Fruit fly (Drosophila melanogaster) whole organism, embryonic: ENCODE results near the gene Epp.

ENCODE experiments used
- BEAF-32 ChIP-seq: fragments of 200-800 bp; sonication (Bioruptor generic); optimal IDR thresholded peaks from 3 replicates; lab custom pipeline; 2017; ENCODE audit warnings: missing biosample characterization, missing genetic modification characterization, mild to moderate bottlenecking, moderate library complexity, missing genetic modification reagents
- BtbVII ChIP-seq: fragments of 200-800 bp; sonication (Bioruptor generic); optimal IDR thresholded peaks from 3 replicates; lab custom pipeline; 2017; ENCODE audit warnings: missing biosample characterization, mild to moderate bottlenecking, missing genetic modification characterization
- CG10431 ChIP-seq: fragments of 200-800 bp; sonication (Bioruptor generic); optimal IDR thresholded peaks from 3 replicates; lab custom pipeline; 2018; ENCODE audit warnings: missing biosample characterization, mild to moderate bottlenecking, missing genetic modification characterization
- CG11560 ChIP-seq: fragments of 200-800 bp; sonication (Bioruptor generic); IDR thresholded peaks from 3 replicates; pipeline ENCODE4 v1.3.6; 2022; ENCODE audit warnings: missing biosample characterization, missing genetic modification characterization
- CG13894 ChIP-seq: fragments of 200-800 bp; sonication (Bioruptor generic); optimal IDR thresholded peaks from 3 replicates; lab custom pipeline; 2018; ENCODE audit warnings: missing biosample characterization, mild to moderate bottlenecking, missing genetic modification characterization, moderate library complexity
- CG14965 ChIP-seq: fragments of 200-800 bp; sonication (Bioruptor generic); optimal IDR thresholded peaks from 2 replicates; lab custom pipeline; 2016; ENCODE audit warnings: missing biosample characterization, missing genetic modification characterization, borderline replicate concordance
- CG16863 ChIP-seq: fragments of 200-800 bp; sonication (Bioruptor generic); optimal IDR thresholded peaks from 3 replicates; lab custom pipeline; 2016; ENCODE audit warnings: missing biosample characterization, missing genetic modification characterization
- CG17912 ChIP-seq: fragments of 200-800 bp; sonication (Bioruptor generic); optimal IDR thresholded peaks from 2 replicates; lab custom pipeline; 2018; ENCODE audit warnings: missing biosample characterization, mild to moderate bottlenecking, missing genetic modification characterization
- CG18764 ChIP-seq: fragments of 200-800 bp; sonication (Bioruptor generic); optimal IDR thresholded peaks from 3 replicates; lab custom pipeline; 2016; ENCODE audit warnings: missing biosample characterization, missing genetic modification characterization
- CG2116 ChIP-seq: fragments of 200-800 bp; sonication (Bioruptor generic); optimal IDR thresholded peaks from 3 replicates; lab custom pipeline; 2018; ENCODE audit warnings: missing biosample characterization, mild to moderate bottlenecking, missing genetic modification characterization
- CG30020 ChIP-seq: fragments of 200-800 bp; optimal IDR thresholded peaks from 2 replicates; lab custom pipeline; 2019; ENCODE audit warnings: missing biosample characterization, mild to moderate bottlenecking, missing genetic modification characterization, moderate library complexity
- CG3065 ChIP-seq: fragments of 200-800 bp; sonication (Bioruptor generic); optimal IDR thresholded peaks from 2 replicates; lab custom pipeline; 2016; ENCODE audit warnings: missing biosample characterization, missing genetic modification characterization
- CG31224 ChIP-seq: fragments of 200-800 bp; sonication (Bioruptor generic); IDR thresholded peaks from 2 replicates; pipeline ENCODE4 v1.3.6; 2022; ENCODE audit warnings: missing biosample characterization, missing genetic modification characterization
- CG32772 ChIP-seq: fragments of 200-800 bp; sonication (Bioruptor generic); IDR thresholded peaks from 2 replicates; pipeline ENCODE4 v1.3.6; 2022; ENCODE audit warnings: missing biosample characterization, missing genetic modification characterization
- CG4424 ChIP-seq: fragments of 200-800 bp; sonication (Bioruptor generic); optimal IDR thresholded peaks from 3 replicates; lab custom pipeline; 2016; ENCODE audit warnings: missing biosample characterization, missing genetic modification characterization
- CG6272 ChIP-seq: fragments of 200-800 bp; sonication (Bioruptor generic); IDR thresholded peaks from 2 replicates; pipeline ENCODE4 v1.3.6; 2022; ENCODE audit warnings: missing biosample characterization, missing genetic modification characterization
- CG6689 ChIP-seq: fragments of 200-800 bp; sonication (Bioruptor generic); IDR thresholded peaks from 2 replicates; pipeline ENCODE4 v1.3.6; 2022; ENCODE audit warnings: missing biosample characterization, missing genetic modification characterization
- CG6813 ChIP-seq: fragments of 200-800 bp; sonication (Bioruptor generic); optimal IDR thresholded peaks from 2 replicates; lab custom pipeline; 2017; ENCODE audit warnings: missing biosample characterization, missing genetic modification characterization, mild to moderate bottlenecking, moderate library complexity, missing genetic modification reagents
- CG7987 ChIP-seq: fragments of 200-800 bp; sonication (Bioruptor generic); optimal IDR thresholded peaks from 2 replicates; lab custom pipeline; 2018; ENCODE audit warnings: missing biosample characterization, mild to moderate bottlenecking, missing genetic modification characterization, moderate library complexity
- Camta ChIP-seq: fragments of 200-800 bp; sonication (Bioruptor generic); optimal IDR thresholded peaks from 2 replicates; lab custom pipeline; 2016; ENCODE audit warnings: missing biosample characterization, missing genetic modification characterization
- Drgx ChIP-seq: fragments of 200-800 bp; sonication (Bioruptor generic); IDR thresholded peaks from 2 replicates; pipeline ENCODE4 v1.3.6; 2022; ENCODE audit warnings: missing biosample characterization, missing genetic modification characterization
- E2f1 ChIP-seq: fragments of 200-800 bp; sonication (Bioruptor generic); IDR thresholded peaks from 2 replicates; pipeline ENCODE4 v1.3.6; 2022; ENCODE audit warnings: missing biosample characterization, missing genetic modification characterization
- ERR ChIP-seq: fragments of 200-800 bp; sonication (Bioruptor generic); optimal IDR thresholded peaks from 2 replicates; lab custom pipeline; 2016; ENCODE audit warnings: missing biosample characterization, missing genetic modification characterization
- Ets65A ChIP-seq: fragments of 200-800 bp; sonication (Bioruptor generic); peaks from one replicate; lab custom pipeline; 2016; ENCODE audit warnings: missing biosample characterization, missing genetic modification characterization
- GATAe ChIP-seq: fragments of 200-800 bp; sonication (Bioruptor generic); conservative IDR thresholded peaks from 2 replicates; pipeline ENCODE4 v1.3.6; 2022; ENCODE audit warnings: missing biosample characterization, missing genetic modification characterization
- Gsc ChIP-seq: fragments of 200-800 bp; sonication (Bioruptor generic); IDR thresholded peaks from 2 replicates; pipeline ENCODE4 v1.3.6; 2022; ENCODE audit warnings: missing biosample characterization, missing genetic modification characterization
- HLH54F ChIP-seq: fragments of 200-800 bp; sonication (Bioruptor generic); optimal IDR thresholded peaks from 3 replicates; lab custom pipeline; 2016; ENCODE audit warnings: missing biosample characterization, missing genetic modification characterization
- Hr39 ChIP-seq: fragments of >200 bp; optimal IDR thresholded peaks from 2 replicates; lab custom pipeline; 2017
- Hr78 ChIP-seq, 2 experiments: fragments of 200-800 bp in 1 of 2; fragments of >200 bp in 1 of 2; sonication (Bioruptor generic) in 1 of 2; optimal IDR thresholded peaks; 2 replicates each; lab custom pipeline; 2017 to 2019; ENCODE audit warnings: missing biosample characterization in 2 of 2, missing genetic modification characterization in 2 of 2, mild to moderate bottlenecking in 1 of 2, moderate library complexity in 1 of 2
- MTF-1 ChIP-seq: fragments of 200-800 bp; sonication (Bioruptor generic); optimal IDR thresholded peaks from 2 replicates; lab custom pipeline; 2018; ENCODE audit warnings: missing biosample characterization, mild to moderate bottlenecking, missing genetic modification characterization, borderline replicate concordance
- Nf-YA ChIP-seq: fragments of 200-800 bp; sonication (Bioruptor generic); IDR thresholded peaks from 2 replicates; pipeline ENCODE4 v1.3.6; 2022; ENCODE audit warnings: missing biosample characterization, missing genetic modification characterization
- Opbp ChIP-seq: fragments of 200-800 bp; sonication (Bioruptor generic); IDR thresholded peaks from 3 replicates; pipeline ENCODE4 v1.3.6; 2022; ENCODE audit warnings: missing biosample characterization, missing genetic modification characterization; ENCODE audit not compliant: partially characterized antibody
- Scr ChIP-seq: fragments of 200-800 bp; sonication (Bioruptor generic); IDR thresholded peaks from 2 replicates; pipeline ENCODE4 v1.3.6; 2022; ENCODE audit warnings: missing biosample characterization, missing genetic modification characterization; ENCODE audit not compliant: partially characterized antibody
- Sin3A ChIP-seq: fragments of >200 bp; optimal IDR thresholded peaks from 2 replicates; lab custom pipeline; 2018
- Stat92E ChIP-seq, 3 experiments: fragments of >200 bp in 2 of 3; fragments of 200-800 bp in 1 of 3; sonication (Bioruptor generic) in 1 of 3; optimal IDR thresholded peaks; 2 replicates each; lab custom pipeline; 2017 to 2019; ENCODE audit warnings: missing biosample characterization in 3 of 3, missing genetic modification characterization in 3 of 3, mild to moderate bottlenecking in 1 of 3, moderate library complexity in 1 of 3
- Usf ChIP-seq: fragments of 200-800 bp; sonication (Bioruptor generic); optimal IDR thresholded peaks from 2 replicates; lab custom pipeline; 2017; ENCODE audit warnings: missing genotype, missing biosample characterization, missing genetic modification characterization
- aop ChIP-seq: fragments of 200-800 bp; sonication (Bioruptor generic); IDR thresholded peaks from 2 replicates; pipeline ENCODE4 v1.3.6; 2022; ENCODE audit warnings: missing biosample characterization, missing genetic modification characterization
- bigmax ChIP-seq: fragments of 200-800 bp; sonication (Bioruptor generic); optimal IDR thresholded peaks from 2 replicates; lab custom pipeline; 2018; ENCODE audit warnings: missing biosample characterization, mild to moderate bottlenecking, missing genetic modification characterization
- dmrt11E ChIP-seq: fragments of 200-800 bp; sonication (Bioruptor generic); optimal IDR thresholded peaks from 3 replicates; lab custom pipeline; 2018; ENCODE audit warnings: missing biosample characterization, mild to moderate bottlenecking, missing genetic modification characterization, moderate library complexity
- dysf ChIP-seq: fragments of 200-800 bp; sonication (Bioruptor generic); IDR thresholded peaks from 3 replicates; pipeline ENCODE4 v1.3.6; 2022; ENCODE audit warnings: missing biosample characterization, missing genetic modification characterization
- fru ChIP-seq: fragments of >200 bp; optimal IDR thresholded peaks from 2 replicates; lab custom pipeline; 2017
- gfzf ChIP-seq: fragments of 200-800 bp; sonication (Bioruptor generic); optimal IDR thresholded peaks from 2 replicates; lab custom pipeline; 2016; ENCODE audit warnings: missing biosample characterization, mild to moderate bottlenecking, missing genetic modification characterization, moderate library complexity
- gsb ChIP-seq: fragments of 200-800 bp; sonication (Bioruptor generic); IDR thresholded peaks from 2 replicates; pipeline ENCODE4 v1.3.6; 2022; ENCODE audit warnings: missing biosample characterization, missing genetic modification characterization
- gt ChIP-seq: fragments of 200-800 bp; sonication (Bioruptor generic); IDR thresholded peaks from 2 replicates; pipeline ENCODE4 v1.3.6; 2022; ENCODE audit warnings: missing biosample characterization, missing genetic modification characterization
- lbe ChIP-seq: fragments of 200-800 bp; sonication (Bioruptor generic); optimal IDR thresholded peaks from 2 replicates; lab custom pipeline; 2016; ENCODE audit warnings: missing biosample characterization, mild to moderate bottlenecking, missing genetic modification characterization
- lilli ChIP-seq: fragments of 200-800 bp; sonication (Bioruptor generic); optimal IDR thresholded peaks from 3 replicates; lab custom pipeline; 2016; ENCODE audit warnings: missing biosample characterization, missing genetic modification characterization
- mam ChIP-seq: fragments of 200-800 bp; sonication (Bioruptor generic); optimal IDR thresholded peaks from 3 replicates; lab custom pipeline; 2016; ENCODE audit warnings: missing biosample characterization, missing genetic modification characterization
- pita ChIP-seq: fragments of 200-800 bp; sonication (Bioruptor generic); optimal IDR thresholded peaks from 2 replicates; lab custom pipeline; 2017; ENCODE audit warnings: missing biosample characterization, mild to moderate bottlenecking, missing genetic modification characterization
- sens ChIP-seq: fragments of 200-800 bp; sonication (Bioruptor generic); peaks from one replicate; lab custom pipeline; 2016; ENCODE audit warnings: missing biosample characterization, missing genetic modification characterization
- twi ChIP-seq: fragments of 200-800 bp; optimal IDR thresholded peaks from 2 replicates; lab custom pipeline; 2019; ENCODE audit warnings: missing biosample characterization, mild to moderate bottlenecking, missing genetic modification characterization, moderate library complexity
- unc-4 ChIP-seq: fragments of 200-800 bp; sonication (Bioruptor generic); IDR thresholded peaks from 2 replicates; pipeline ENCODE4 v1.3.6; 2022; ENCODE audit warnings: missing biosample characterization, missing genetic modification characterization; ENCODE audit not compliant: partially characterized antibody

Gene Epp

DNA sequence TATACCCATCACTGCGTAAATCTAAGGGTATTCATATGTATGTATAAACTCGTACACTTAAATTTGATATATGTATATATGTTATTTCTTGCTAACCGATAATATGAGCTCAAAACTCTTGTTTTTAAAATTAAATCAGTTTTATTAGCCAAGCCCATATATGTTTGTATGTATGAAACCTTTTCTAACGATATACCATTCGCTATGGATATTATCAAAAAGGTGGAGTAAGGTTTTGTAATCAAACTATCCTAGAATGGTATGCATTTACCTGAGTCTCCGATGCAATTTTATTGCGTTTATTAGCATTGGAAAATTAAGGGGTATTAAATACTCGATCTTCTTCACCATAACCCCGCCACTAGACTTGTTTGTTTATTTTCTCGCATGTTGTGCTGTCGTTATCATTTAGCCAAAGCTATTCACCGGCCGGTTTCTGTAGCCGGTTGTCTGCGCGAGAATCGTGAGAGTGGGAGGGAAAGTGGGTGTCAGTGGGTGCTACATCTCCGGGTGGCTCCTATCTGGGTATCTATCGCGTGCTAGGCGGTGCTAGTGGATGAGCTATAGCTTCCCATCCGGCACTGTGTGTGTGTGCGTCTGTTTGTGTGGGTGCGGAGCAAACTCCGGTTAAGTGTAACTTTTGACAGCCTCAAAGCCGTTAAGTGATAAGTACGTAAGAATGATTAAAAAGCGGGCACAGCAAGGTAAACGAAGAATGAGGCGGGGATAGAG, 15.2 kb upstream of the Epp start (continued):
- TF ChIP-seq Usf (GFP tag; lab: Kevin White, UChicago) (no peak), CG2116 (GFP tag; lab: Kevin White, UChicago) (no peak), CG18764 (GFP tag; lab: Kevin White, UChicago) (no peak), Gsc (GFP tag; lab: Robert Waterston, UW) (no peak), Drgx (GFP tag; lab: Robert Waterston, UW) (no peak), CG13894 (tag; lab: Kevin White, UChicago) (peak; percentile 46), gsb (GFP tag; lab: Robert Waterston, UW) (no peak), BtbVII (GFP tag; lab: Kevin White, UChicago) (no peak), CG11560 (no peak), Scr (no peak), CG4424 (peak; percentile 46), ERR (no peak), gfzf (GFP tag; lab: Kevin White, UChicago) (no peak), Opbp (GFP tag; lab: Robert Waterston, UW) (no peak), lbe (no peak), fru (lab: Kevin White, UChicago) (no peak), CG14965 (GFP tag; lab: Kevin White, UChicago) (no peak), twi (tag; lab: Kevin White, UChicago) (no peak), CG3065 (GFP tag; lab: Kevin White, UChicago) (no peak), CG7987 (GFP tag; lab: Kevin White, UChicago) (no peak), mam (peak; percentile 4), CG6689 (GFP tag; lab: Robert Waterston, UW) (no peak), bigmax (GFP tag; lab: Kevin White, UChicago) (no peak), CG16863 (GFP tag; lab: Kevin White, UChicago) (no peak), GATAe (GFP tag; lab: Robert Waterston, UW) (no peak), Hr78 (GFP tag; optimal IDR thresholded peaks at IDR 0.05; lab: Kevin White, UChicago) (no peak), dmrt11E (no peak), CG6272 (no peak), Hr39 (lab: Kevin White, UChicago) (no peak), pita (no peak), Stat92E (GFP tag; optimal IDR thresholded peaks at IDR 0.05; lab: Kevin White, UChicago) (no peak), HLH54F (no peak), CG31224 (GFP tag; lab: Robert Waterston, UW) (no peak), Ets65A (GFP tag; lab: Kevin White, UChicago) (peak; percentile 71), aop (GFP tag; lab: Robert Waterston, UW) (no peak), Camta (GFP tag; lab: Kevin White, UChicago) (no peak), E2f1 (no peak), Sin3A (lab: Kevin White, UChicago) (no peak), CG17912 (GFP tag; lab: Kevin White, UChicago) (no peak), unc-4 (GFP tag; lab: Robert Waterston, UW) (no peak), CG6813 (GFP tag; lab: Kevin White, UChicago) (no peak), MTF-1 (GFP tag; lab: Kevin White, UChicago) (no peak), CG30020 (tag; lab: Kevin White, UChicago) (no peak), lilli (GFP tag; lab: Kevin White, UChicago) (peak; percentile 34), CG10431 (no peak), Nf-YA (GFP tag; lab: Robert Waterston, UW) (no peak), dysf (no peak), BEAF-32 (GFP tag; lab: Kevin White, UChicago) (no peak), sens (GFP tag; lab: Kevin White, UChicago) (peak; percentile 86), gt (GFP tag; lab: Robert Waterston, UW) (no peak), CG32772 (GFP tag; lab: Robert Waterston, UW) (no peak)
